Fruit fly (Drosophila melanogaster) Kc167 (cell line): ENCODE data around the gene CG13599.

Experiments used
- Myc ChIP-seq: fragments of >200 bp; optimal IDR thresholded peaks from 2 replicates; lab custom pipeline; 2017; ENCODE audit warnings: missing external identifiers
- Sin3A ChIP-seq: fragments of >200 bp; optimal IDR thresholded peaks from 2 replicates; lab custom pipeline; 2018; ENCODE audit warnings: missing external identifiers
- h ChIP-seq: fragments of >200 bp; optimal IDR thresholded peaks from 3 replicates; lab custom pipeline; 2018; ENCODE audit warnings: missing external identifiers
- insv ChIP-seq: fragments of >200 bp; optimal IDR thresholded peaks from 3 replicates; lab custom pipeline; 2018; ENCODE audit warnings: missing external identifiers
- psq ChIP-seq: fragments of >200 bp; optimal IDR thresholded peaks from 2 replicates; lab custom pipeline; 2017; ENCODE audit warnings: missing external identifiers
- ttk ChIP-seq: sonication (Bioruptor generic); optimal IDR thresholded peaks from 2 replicates; lab custom pipeline; 2017; ENCODE audit warnings: missing external identifiers

CG13599 gene

DNA sequence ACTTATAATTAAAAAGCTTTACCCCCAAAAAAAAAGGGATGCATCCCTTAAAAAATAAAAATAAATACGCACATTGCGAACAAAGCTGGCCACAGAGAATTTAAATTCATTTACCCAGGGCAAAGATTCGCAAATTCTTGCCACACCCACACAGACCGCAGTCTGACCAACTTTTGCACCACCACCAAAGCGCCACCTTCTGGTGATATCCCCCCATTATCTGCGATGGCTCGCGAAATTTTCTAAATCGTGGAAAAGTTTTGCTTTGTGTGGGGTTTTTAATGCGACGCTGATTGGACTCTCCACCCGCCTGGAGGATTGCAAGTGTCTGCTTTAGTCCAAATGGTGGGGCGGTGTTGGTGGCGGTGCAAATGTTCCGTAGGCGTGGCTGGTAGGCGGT is 31.3 kb upstream of the CG13599 start:
- TF ChIP-seq Sin3A (lab: Kevin White, UChicago) (no peak), ttk (lab: Kevin White, UChicago) (no peak), insv (lab: Kevin White, UChicago) (no peak), h (lab: Kevin White, UChicago) (no peak), Myc (lab: Kevin White, UChicago) (no peak)

DNA sequence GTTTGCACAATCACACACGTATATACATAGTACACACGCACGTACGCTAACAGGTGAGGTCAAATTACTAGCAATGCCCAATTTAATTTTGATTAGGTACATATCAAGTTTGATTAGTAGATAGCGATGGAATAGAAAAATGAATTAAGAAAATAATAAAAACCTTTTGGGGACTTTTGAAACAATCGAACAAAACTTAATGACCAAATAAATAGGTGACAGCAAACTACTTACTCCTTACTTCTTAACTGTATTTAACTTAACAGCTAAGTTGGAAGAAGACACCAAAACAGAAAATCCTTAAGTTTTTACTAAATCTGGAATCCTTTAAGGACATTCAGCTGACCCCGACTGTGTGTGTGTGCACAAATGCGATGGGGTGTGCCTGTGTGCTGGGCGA is 29.4 kb upstream of the CG13599 start:
- TF ChIP-seq ttk (lab: Kevin White, UChicago) (no peak), insv (lab: Kevin White, UChicago) (no peak), psq (no peak), Myc (lab: Kevin White, UChicago) (no peak)

DNA sequence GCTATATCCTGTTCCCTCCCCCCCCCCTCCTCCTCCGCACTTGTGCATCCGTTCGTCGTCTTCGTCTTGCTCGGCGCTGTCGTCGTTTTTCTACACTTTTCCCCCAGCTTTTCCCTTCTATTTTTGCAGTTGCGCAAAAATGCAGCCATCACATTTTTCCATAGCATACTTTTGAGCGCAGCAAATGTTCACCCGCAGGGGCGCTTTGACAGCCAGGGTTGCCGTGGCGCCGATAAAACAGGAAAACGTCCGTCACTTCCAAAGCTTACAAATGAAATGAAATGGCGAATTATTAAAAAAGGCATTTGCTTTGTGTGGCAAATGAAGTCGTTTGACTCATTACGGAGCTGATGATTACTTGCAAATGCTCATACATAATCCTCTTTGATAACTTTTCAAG is 28.9 kb upstream of the CG13599 start:
- TF ChIP-seq h (lab: Kevin White, UChicago) (no peak), psq (no peak), Sin3A (lab: Kevin White, UChicago) (no peak), Myc (lab: Kevin White, UChicago) (no peak), insv (lab: Kevin White, UChicago) (no peak), ttk (lab: Kevin White, UChicago) (no peak)

DNA sequence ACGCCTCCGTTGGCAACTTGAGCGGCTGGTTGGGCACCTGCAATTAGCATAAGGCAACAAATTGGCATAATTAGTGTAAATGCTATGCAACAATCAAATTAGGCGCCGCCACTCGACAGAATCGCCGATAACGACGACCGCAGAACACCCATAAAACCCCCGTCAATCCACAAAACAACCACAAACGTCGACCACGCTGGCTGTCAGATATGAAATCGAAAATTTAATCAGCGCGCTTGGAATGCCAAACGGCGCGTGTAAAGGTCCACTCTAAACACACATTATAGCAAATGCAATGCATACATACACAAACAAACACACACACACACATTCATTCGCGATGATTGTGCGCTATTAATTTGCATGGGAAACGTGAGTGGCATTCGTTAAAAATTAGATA is 28.0 kb upstream of the CG13599 start:
- TF ChIP-seq ttk (lab: Kevin White, UChicago): no peak
- TF ChIP-seq psq: no peak
- no peak for TF ChIP-seq insv (lab: Kevin White, UChicago)
- TF ChIP-seq h (lab: Kevin White, UChicago): no peak
- no peak for TF ChIP-seq Sin3A (lab: Kevin White, UChicago)
- TF ChIP-seq Myc (lab: Kevin White, UChicago): no peak

DNA sequence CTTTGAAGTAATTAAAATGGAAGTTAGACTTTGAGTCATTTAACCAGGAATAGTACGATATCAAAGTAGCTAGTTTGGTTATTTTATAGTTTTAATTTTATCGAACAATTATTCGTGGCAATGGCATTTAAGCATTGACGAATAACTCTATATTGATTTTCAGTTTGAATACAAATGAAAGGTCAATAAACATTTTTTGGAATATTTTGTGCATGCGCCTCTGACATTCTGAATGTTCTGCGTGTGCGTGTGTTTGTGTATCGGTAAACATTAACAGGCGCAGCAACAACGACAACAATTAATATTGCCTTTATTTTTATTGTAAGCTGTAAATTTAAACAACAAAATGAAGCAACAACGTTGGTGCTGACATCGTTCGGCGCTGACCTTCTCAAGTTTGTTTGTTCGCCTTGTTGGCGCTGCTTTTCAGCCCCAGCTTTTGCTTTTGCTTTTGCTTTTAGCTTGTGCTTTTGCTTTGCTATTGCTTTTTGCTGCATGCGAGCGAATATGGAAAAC is 22.0 kb upstream of the CG13599 start:
- TF ChIP-seq psq (no peak), ttk (lab: Kevin White, UChicago) (no peak), Sin3A (lab: Kevin White, UChicago) (no peak), h (lab: Kevin White, UChicago) (no peak), insv (lab: Kevin White, UChicago) (no peak), Myc (lab: Kevin White, UChicago) (no peak)

DNA sequence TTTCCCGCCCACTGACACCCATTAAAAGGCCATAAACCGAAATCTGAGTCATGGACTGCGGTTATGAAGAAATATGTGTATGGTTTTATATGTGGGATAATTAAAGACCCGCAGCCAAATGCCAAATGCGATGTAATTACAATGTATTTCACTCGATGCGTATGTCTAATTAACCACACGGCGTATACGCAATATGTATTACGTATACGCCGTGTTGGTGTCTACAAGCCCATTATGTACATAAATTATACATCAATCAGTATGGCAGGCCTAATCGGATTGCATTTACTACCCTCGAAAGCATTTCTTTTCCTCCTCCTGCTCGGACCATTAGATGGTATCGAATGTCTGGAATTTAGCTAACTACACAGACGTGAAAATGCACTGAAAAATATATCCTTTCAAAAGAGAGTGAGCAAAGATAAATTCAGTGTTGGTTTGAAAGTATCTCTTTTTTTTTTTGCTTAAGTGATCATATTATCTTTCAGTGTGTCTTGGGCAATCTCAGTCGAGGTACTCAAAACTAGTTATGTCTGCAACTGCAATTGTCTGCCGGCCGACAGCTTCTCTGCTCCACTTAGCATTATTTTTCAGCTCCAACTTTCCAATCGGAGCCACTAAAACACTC is 21.1 kb upstream of the CG13599 start:
- TF ChIP-seq Sin3A (lab: Kevin White, UChicago): no peak
- no peak for TF ChIP-seq h (lab: Kevin White, UChicago)
- no peak for TF ChIP-seq insv (lab: Kevin White, UChicago)
- no peak for TF ChIP-seq ttk (lab: Kevin White, UChicago)

DNA sequence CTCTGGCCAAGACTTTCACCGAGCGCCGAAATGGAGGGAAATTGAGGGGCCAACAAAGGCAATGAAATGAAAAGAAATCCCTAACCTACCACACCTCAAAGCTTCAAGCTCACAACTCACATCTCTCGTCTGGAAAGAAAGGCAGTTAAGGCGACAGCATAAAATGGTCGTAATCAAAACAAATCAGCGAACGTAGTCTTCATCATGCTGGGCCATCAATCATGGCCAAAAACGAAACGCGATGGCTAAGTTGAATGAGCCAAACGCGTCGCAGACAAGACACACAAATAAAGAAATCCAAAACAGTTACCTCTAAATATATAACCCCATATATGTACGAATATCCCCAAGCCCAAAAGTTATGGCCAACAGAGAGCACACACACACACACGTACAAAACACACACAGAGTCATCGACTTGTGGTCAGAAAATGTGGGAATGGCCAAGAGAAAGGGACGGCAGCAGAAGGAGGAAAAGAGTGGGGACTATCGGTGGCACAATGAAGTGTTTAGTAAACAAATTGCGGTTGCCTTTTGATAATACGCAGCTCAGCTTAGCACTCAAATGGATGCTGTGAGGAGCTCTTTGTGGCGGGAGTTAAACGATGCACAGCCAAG is 20.3 kb upstream of the CG13599 start:
- TF ChIP-seq insv (lab: Kevin White, UChicago) (no peak), ttk (lab: Kevin White, UChicago) (no peak), Myc (lab: Kevin White, UChicago) (no peak)

DNA sequence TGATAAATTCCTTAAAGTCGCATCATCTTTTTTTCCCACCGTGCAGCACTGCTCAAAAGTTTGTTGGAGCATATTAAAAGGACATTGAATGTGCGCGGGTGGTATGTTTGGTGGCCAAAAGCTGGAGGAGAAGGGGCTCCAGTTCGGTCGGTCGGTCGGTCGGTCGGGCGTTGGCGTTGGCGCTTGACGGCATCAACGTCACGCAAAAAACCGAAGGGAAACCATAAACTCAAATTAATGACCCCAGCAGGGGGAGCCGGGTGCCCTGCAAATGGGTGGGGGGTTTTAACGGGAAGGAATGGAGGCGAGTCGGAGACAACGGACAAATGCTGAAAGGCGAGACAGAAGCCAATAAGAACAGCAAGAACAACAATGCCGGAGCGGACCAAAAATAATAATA is 19.1 kb upstream of the CG13599 start:
- TF ChIP-seq ttk (lab: Kevin White, UChicago) (no peak), insv (lab: Kevin White, UChicago) (no peak), psq (no peak), Sin3A (lab: Kevin White, UChicago) (no peak), Myc (lab: Kevin White, UChicago) (no peak), h (lab: Kevin White, UChicago) (no peak)

DNA sequence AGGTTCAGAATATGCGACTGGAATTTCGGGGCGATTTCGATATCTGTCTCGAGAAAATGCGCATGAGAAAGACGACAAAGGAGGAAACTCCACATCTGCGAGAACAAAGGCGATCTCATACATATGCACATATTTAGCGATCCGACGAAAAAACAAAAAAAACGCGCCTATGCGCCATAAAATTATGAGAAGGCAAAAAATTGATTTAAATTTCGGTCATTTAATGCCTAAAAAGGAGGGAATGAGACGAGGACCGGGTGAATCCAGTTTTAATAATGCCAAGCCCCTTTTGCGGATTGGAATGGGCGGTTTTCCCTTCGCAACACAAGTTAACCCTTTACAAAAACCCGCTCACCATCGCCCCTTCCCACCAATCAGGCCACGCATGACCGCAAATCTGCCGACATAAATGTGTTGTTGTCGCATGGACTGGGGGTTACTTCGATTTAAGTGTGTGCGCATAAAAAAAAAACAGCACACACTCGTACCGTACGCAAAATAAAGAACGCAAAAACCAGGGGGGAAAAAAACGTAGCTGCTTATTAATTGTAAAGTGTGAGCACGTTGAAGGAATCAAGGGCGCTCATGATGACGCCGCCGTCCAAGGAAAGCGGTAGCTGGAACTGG is 16.9 kb upstream of the CG13599 start:
- TF ChIP-seq Myc (lab: Kevin White, UChicago): no peak
- TF ChIP-seq ttk (lab: Kevin White, UChicago): no peak
- no peak for TF ChIP-seq Sin3A (lab: Kevin White, UChicago)
- TF ChIP-seq psq: no peak
- TF ChIP-seq insv (lab: Kevin White, UChicago): no peak
- no peak for TF ChIP-seq h (lab: Kevin White, UChicago)

DNA sequence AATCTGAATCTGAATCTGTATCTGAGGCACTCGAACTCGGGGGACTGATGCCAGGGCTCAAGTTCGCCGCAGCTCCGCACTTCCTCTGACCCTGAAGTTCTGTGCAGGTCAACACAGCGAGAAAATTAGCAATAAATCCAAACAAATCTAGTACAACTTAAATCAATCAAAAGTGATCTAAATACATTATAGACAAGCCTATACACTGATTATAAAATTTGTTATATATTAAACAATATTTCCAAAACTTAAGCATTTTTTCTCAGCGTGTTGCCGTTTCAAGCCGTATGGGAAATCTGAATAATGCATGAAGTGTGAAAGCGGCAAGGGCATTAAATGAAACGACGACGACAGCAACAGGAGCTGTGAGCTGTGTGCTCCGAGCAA is 16.4 kb upstream of the CG13599 start:
- TF ChIP-seq Sin3A (lab: Kevin White, UChicago) (no peak), Myc (lab: Kevin White, UChicago) (no peak)

DNA sequence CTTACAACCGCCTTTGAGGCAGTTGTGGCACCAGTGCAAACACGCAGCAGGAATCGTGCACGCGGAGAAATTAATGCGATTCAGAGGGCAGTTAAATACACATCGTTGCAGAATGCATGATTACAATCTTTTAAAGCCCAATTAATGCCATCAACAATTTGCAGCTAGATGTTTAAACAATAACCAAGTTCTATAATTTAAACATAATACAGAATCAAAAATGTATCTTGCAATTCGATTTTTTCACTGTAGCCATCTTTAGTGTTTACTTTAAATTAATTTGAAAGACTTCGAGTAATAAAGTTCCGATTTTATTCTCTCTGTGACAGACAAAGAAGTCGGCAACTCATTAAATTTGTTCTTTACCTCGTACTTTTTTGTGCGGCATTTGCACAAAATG is 15.5 kb upstream of the CG13599 start:
- TF ChIP-seq h (lab: Kevin White, UChicago): no peak
- no peak for TF ChIP-seq psq
- no peak for TF ChIP-seq Myc (lab: Kevin White, UChicago)
- no peak for TF ChIP-seq insv (lab: Kevin White, UChicago)
- no peak for TF ChIP-seq ttk (lab: Kevin White, UChicago)
- no peak for TF ChIP-seq Sin3A (lab: Kevin White, UChicago)

DNA sequence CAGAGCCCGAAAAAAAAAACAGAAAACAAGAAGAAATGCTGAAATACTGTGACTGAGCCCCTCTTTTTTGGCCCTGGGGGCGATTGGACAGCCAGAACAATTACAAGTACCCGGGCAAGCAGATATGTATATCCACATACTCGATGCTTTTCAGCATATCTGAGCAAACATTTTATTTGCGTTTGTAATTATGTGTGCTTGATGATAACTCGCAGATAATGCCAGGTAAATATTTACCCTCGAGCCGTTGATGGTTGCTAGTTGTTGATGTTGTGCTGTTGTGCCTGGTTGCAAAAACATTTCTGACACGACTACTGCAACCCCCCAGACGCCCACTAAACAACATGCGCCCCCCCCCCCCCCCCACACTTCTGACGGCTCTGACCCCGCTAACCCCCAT is 12.1 kb upstream of the CG13599 start:
- TF ChIP-seq h (lab: Kevin White, UChicago) (no peak), Sin3A (lab: Kevin White, UChicago) (no peak), insv (lab: Kevin White, UChicago) (no peak), ttk (lab: Kevin White, UChicago) (no peak), psq (no peak), Myc (lab: Kevin White, UChicago) (no peak)
